Fruit fly (Drosophila melanogaster): Measurements from ENCODE around the gene CG14314.

CG14314 gene

dm6 chr3R:18171983-18172967, 43.7 kb upstream of the CG14314 start (continued):
- peak; percentile 92 for TF ChIP-seq Hr3 (GFP tag; optimal IDR thresholded peaks at IDR 0.05)
- TF ChIP-seq CG30431 (GFP tag; optimal IDR thresholded peaks at IDR 0.05): peak; percentile 87
- peak; percentile 88 to 93 for TF ChIP-seq chif (GFP tag; optimal IDR thresholded peaks at IDR 0.05)
- no peak for TF ChIP-seq Deaf1 (tag; optimal IDR thresholded peaks at IDR 0.05)
- TF ChIP-seq prd (optimal IDR thresholded peaks at IDR 0.05): no peak
- peak; percentile 93 for TF ChIP-seq prd (GFP tag; IDR thresholded peaks at IDR 0.05)
- peak; percentile 70; the same call in 1 of the 2 replicates for TF ChIP-seq dati (GFP tag; IDR thresholded peaks at IDR 0.05)
- TF ChIP-seq gt (GFP tag; IDR thresholded peaks at IDR 0.05): peak; percentile 68; the same call in 1 of the 2 replicates
- TF ChIP-seq abd-A (tag; optimal IDR thresholded peaks at IDR 0.05): no peak
- TF ChIP-seq usp (GFP tag; optimal IDR thresholded peaks at IDR 0.05): no peak
- TF ChIP-seq CG4730 (GFP tag; IDR thresholded peaks at IDR 0.05): peak; percentile 80
- TF ChIP-seq tup (GFP tag; optimal IDR thresholded peaks at IDR 0.05): peak; percentile 59
- peak; percentile 79 for TF ChIP-seq Usf (GFP tag; optimal IDR thresholded peaks at IDR 0.05)
- peak; percentile 85 for TF ChIP-seq Fer2 (tag; optimal IDR thresholded peaks at IDR 0.05)
- TF ChIP-seq Ets97D (GFP tag; optimal IDR thresholded peaks at IDR 0.05): peak; percentile 69
- TF ChIP-seq Sry-δ (GFP tag; optimal IDR thresholded peaks at IDR 0.05): peak; percentile 55
- TF ChIP-seq ato (GFP tag; IDR thresholded peaks at IDR 0.05; ENCODE audit: partially characterized antibody): no peak
- TF ChIP-seq CG11247 (GFP tag; IDR thresholded peaks at IDR 0.05): peak; percentile 64; the same call in 1 of the 2 replicates
- peak; percentile 69 for TF ChIP-seq Drgx (GFP tag; IDR thresholded peaks at IDR 0.05)
- peak; percentile 90 for TF ChIP-seq pho (GFP tag; optimal IDR thresholded peaks at IDR 0.05)
- TF ChIP-seq tio (GFP tag; optimal IDR thresholded peaks at IDR 0.05): peak; percentile 94
- peak; percentile 89 for TF ChIP-seq Dek (tag; optimal IDR thresholded peaks at IDR 0.05)
- TF ChIP-seq CG2712 (tag; optimal IDR thresholded peaks at IDR 0.05): peak; percentile 96
- TF ChIP-seq CG16779 (GFP tag; IDR thresholded peaks at IDR 0.05): 0 out of 2 replicates have a peak, but pooled peaks have one; percentile 15
- peak; percentile 93 for TF ChIP-seq caup (GFP tag; optimal IDR thresholded peaks at IDR 0.05; ENCODE audit: severe bottlenecking)
- TF ChIP-seq CG8290 (GFP tag; optimal IDR thresholded peaks at IDR 0.05): peak; percentile 71
- peak in 1 of 2 experiments; percentile 67 for TF ChIP-seq CG8290 (tag; optimal IDR thresholded peaks at IDR 0.05)
- peak; percentile 69 for TF ChIP-seq Gsc (GFP tag; IDR thresholded peaks at IDR 0.05)
- peak; percentile 89 for TF ChIP-seq scrt (GFP tag; optimal IDR thresholded peaks at IDR 0.05)
- peak; percentile 80 for TF ChIP-seq H2.0 (GFP tag; IDR thresholded peaks at IDR 0.05)
- peak; percentile 98 for TF ChIP-seq Ssrp (tag; optimal IDR thresholded peaks at IDR 0.05)
- peak; percentile 66 for TF ChIP-seq Elba2 (GFP tag; optimal IDR thresholded peaks at IDR 0.05)
- TF ChIP-seq CG10274 (GFP tag; optimal IDR thresholded peaks at IDR 0.05): peak; percentile 80
- TF ChIP-seq Sox100B (GFP tag; optimal IDR thresholded peaks at IDR 0.05): peak; percentile 96
- TF ChIP-seq ATbp (GFP tag; optimal IDR thresholded peaks at IDR 0.05): peak; percentile 94
- peak; percentile 71; the same call in 2 of the 3 replicates for TF ChIP-seq CG2889 (GFP tag; IDR thresholded peaks at IDR 0.05)
- TF ChIP-seq Nf-YB (GFP tag; optimal IDR thresholded peaks at IDR 0.05): peak; percentile 83
- peak; percentile 83 for TF ChIP-seq tx (GFP tag; optimal IDR thresholded peaks at IDR 0.05)
- TF ChIP-seq nmo (GFP tag; optimal IDR thresholded peaks at IDR 0.05): peak; percentile 95
- peak; percentile 73 for TF ChIP-seq D19B (GFP tag; optimal IDR thresholded peaks at IDR 0.05)
- TF ChIP-seq CG1529 (GFP tag; optimal IDR thresholded peaks at IDR 0.05): peak; percentile 91
- TF ChIP-seq CG8478 (optimal IDR thresholded peaks at IDR 0.05): no peak
- TF ChIP-seq CG9215 (GFP tag; IDR thresholded peaks at IDR 0.05): peak; percentile 87
- TF ChIP-seq CG14667 (GFP tag; IDR thresholded peaks at IDR 0.05): peak; percentile 79
- peak; percentile 95 for TF ChIP-seq dmrt99B (tag; optimal IDR thresholded peaks at IDR 0.05)
- TF ChIP-seq Atf-2 (GFP tag; optimal IDR thresholded peaks at IDR 0.05): peak; percentile 92
- TF ChIP-seq rib (GFP tag; IDR thresholded peaks at IDR 0.05): no peak; the same call in 1 of the 2 replicates
- TF ChIP-seq Tbp (GFP tag; optimal IDR thresholded peaks at IDR 0.05): no peak
- TF ChIP-seq lilli (GFP tag; optimal IDR thresholded peaks at IDR 0.05): peak; percentile 93

Data from whole organism, embryonic.